Fruit fly (Drosophila melanogaster): ENCODE data around the gene Cyp4d14.
A peak's percentile ranks its signal among the peaks of the same experiment; 100 is the strongest.

Gene Cyp4d14

dm6 chrX:2222181-2222790, 47.2 kb upstream of the Cyp4d14 start, which contains the start of gene Vinc (continued):
- TF ChIP-seq Sox15 (GFP tag; optimal IDR thresholded peaks at IDR 0.05) (peak; percentile 67), eg (GFP tag; IDR thresholded peaks at IDR 0.05) (peak; percentile 86), dsx (GFP tag; optimal IDR thresholded peaks at IDR 0.05; ENCODE audit: poor library complexity, severe bottlenecking) (peak; percentile 89), Hr38 (GFP tag; optimal IDR thresholded peaks at IDR 0.05) (no peak), vri (GFP tag; optimal IDR thresholded peaks at IDR 0.05) (peak; percentile 56), CG11762 (GFP tag; optimal IDR thresholded peaks at IDR 0.05; ENCODE audit: insufficient read depth) (peak; percentile 91), CG8632 (GFP tag; optimal IDR thresholded peaks at IDR 0.05) (peak; percentile 84), Hr4 (GFP tag; optimal IDR thresholded peaks at IDR 0.05) (no peak), CG32006 (GFP tag; optimal IDR thresholded peaks at IDR 0.05) (peak; percentile 78), CG16779 (tag; optimal IDR thresholded peaks at IDR 0.05) (peak; percentile 91), OdsH (GFP tag; optimal IDR thresholded peaks at IDR 0.05) (no peak), acj6 (GFP tag; optimal IDR thresholded peaks at IDR 0.05) (no peak), CG3919 (GFP tag; optimal IDR thresholded peaks at IDR 0.05) (peak; percentile 90), Eip93F (GFP tag; optimal IDR thresholded peaks at IDR 0.05) (peak; percentile 85), CG6792 (GFP tag; optimal IDR thresholded peaks at IDR 0.05) (peak; percentile 81), CG9139 (GFP tag; optimal IDR thresholded peaks at IDR 0.05) (peak; percentile 75), achi (GFP tag; optimal IDR thresholded peaks at IDR 0.05) (no peak), spab (GFP tag; optimal IDR thresholded peaks at IDR 0.05) (peak; percentile 87), esn (GFP tag; optimal IDR thresholded peaks at IDR 0.05) (peak; percentile 84), Gug (GFP tag; IDR thresholded peaks at IDR 0.05) (peak; percentile 82), CG10669 (GFP tag; optimal IDR thresholded peaks at IDR 0.05) (peak; percentile 93)

DNA sequence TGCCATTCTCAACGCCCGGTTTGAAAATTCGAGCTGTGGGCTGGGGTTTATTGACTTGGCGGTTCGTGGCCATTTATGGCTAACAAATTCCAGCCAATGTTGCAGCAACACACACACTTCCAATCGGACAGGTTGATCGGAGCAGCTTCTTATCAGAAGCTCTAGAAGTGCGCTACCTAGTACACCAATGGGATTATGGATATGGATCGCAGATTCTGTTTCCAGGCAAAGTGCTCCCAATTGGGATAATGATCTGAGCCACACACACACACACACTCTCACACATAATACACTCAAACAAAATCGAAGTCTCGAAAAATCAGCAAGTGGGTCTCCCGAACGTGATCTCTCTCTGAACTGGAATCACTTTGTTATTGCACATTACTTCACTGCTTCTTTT, 46.5 kb upstream of the Cyp4d14 start:
- TF ChIP-seq Eip75B (GFP tag; optimal IDR thresholded peaks at IDR 0.05) (no peak), Gug (GFP tag; IDR thresholded peaks at IDR 0.05) (no peak), CG6808 (GFP tag; optimal IDR thresholded peaks at IDR 0.05) (no peak), Sox14 (GFP tag; optimal IDR thresholded peaks at IDR 0.05) (no peak), fd59A (GFP tag; optimal IDR thresholded peaks at IDR 0.05) (no peak), dac (GFP tag; optimal IDR thresholded peaks at IDR 0.05) (no peak), spab (GFP tag; optimal IDR thresholded peaks at IDR 0.05) (no peak), svp (GFP tag) (no peak), achi (GFP tag; optimal IDR thresholded peaks at IDR 0.05) (no peak), esn (GFP tag; optimal IDR thresholded peaks at IDR 0.05) (no peak), fkh (GFP tag; optimal IDR thresholded peaks at IDR 0.05) (no peak)

DNA sequence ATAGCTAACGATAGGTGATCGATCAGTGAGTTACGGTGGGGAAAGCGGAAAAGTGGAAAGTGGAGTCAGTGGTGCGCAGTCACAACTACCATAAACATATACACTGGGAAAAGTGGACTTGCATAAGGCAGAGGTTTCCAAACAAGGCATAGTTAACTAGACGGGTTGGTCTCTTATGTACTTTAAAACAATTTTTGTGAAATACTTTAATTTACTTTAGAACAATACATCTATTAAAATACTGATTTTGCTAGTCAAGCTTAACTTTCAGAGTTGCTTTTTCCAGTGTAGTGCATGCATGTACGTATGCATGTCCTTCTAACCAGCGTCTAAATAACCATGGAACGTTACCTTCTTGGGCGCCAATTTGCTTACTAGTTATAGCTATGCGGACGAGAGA, 44.8 kb upstream of the Cyp4d14 start:
- TF ChIP-seq CG6808 (GFP tag; optimal IDR thresholded peaks at IDR 0.05) (peak; percentile 6), svp (GFP tag) (peak; percentile 66), achi (GFP tag; optimal IDR thresholded peaks at IDR 0.05) (peak; percentile 23), dsx (GFP tag; optimal IDR thresholded peaks at IDR 0.05; ENCODE audit: poor library complexity, severe bottlenecking) (no peak), CG11902 (GFP tag; optimal IDR thresholded peaks at IDR 0.05) (no peak), CG6163 (GFP tag; IDR thresholded peaks at IDR 0.05) (peak; percentile 58; the same call in 2 of the 3 replicates), CG6276 (GFP tag; optimal IDR thresholded peaks at IDR 0.05) (peak; percentile 15), CG32006 (GFP tag; optimal IDR thresholded peaks at IDR 0.05) (peak; percentile 76), CG3032 (tag; optimal IDR thresholded peaks at IDR 0.05) (peak; percentile 12), CG10669 (GFP tag; optimal IDR thresholded peaks at IDR 0.05) (peak; percentile 5), eg (GFP tag; IDR thresholded peaks at IDR 0.05) (peak; percentile 54; the same call in 2 of the 3 replicates), CG8119 (GFP tag; IDR thresholded peaks at IDR 0.05) (peak; percentile 45; the same call in 2 of the 3 replicates), CG9139 (GFP tag; optimal IDR thresholded peaks at IDR 0.05) (no peak), CG1621 (tag; optimal IDR thresholded peaks at IDR 0.05) (no peak), Smox (GFP tag; optimal IDR thresholded peaks at IDR 0.05) (no peak), Hr4 (GFP tag; optimal IDR thresholded peaks at IDR 0.05) (peak; percentile 74), CG34406 (GFP tag; optimal IDR thresholded peaks at IDR 0.05) (no peak), OdsH (GFP tag; optimal IDR thresholded peaks at IDR 0.05) (peak; percentile 43), esn (GFP tag; optimal IDR thresholded peaks at IDR 0.05) (peak; percentile 15), CG6792 (GFP tag; optimal IDR thresholded peaks at IDR 0.05) (no peak), CG15336 (GFP tag; IDR thresholded peaks at IDR 0.05) (peak; percentile 57), CG11294 (GFP tag; IDR thresholded peaks at IDR 0.05) (no peak), CG4318 (GFP tag; optimal IDR thresholded peaks at IDR 0.05) (peak; percentile 55), Sox14 (GFP tag; optimal IDR thresholded peaks at IDR 0.05) (peak; percentile 3), Lpt (GFP tag; optimal IDR thresholded peaks at IDR 0.05) (peak; percentile 20), CG8319 (GFP tag; optimal IDR thresholded peaks at IDR 0.05) (no peak), CG10631 (GFP tag; optimal IDR thresholded peaks at IDR 0.05) (peak; percentile 9), Eip78C (GFP tag) (peak; percentile 75), acj6 (GFP tag; optimal IDR thresholded peaks at IDR 0.05) (peak; percentile 16), Hr38 (GFP tag; optimal IDR thresholded peaks at IDR 0.05) (no peak), CG3919 (GFP tag; optimal IDR thresholded peaks at IDR 0.05) (peak; percentile 38), Ets96B (tag; optimal IDR thresholded peaks at IDR 0.05) (peak; percentile 5), salr (GFP tag; optimal IDR thresholded peaks at IDR 0.05) (peak in 1 of 2 experiments; percentile 2)
